Fruit fly (Drosophila melanogaster): ENCODE results near the gene elm.

elm gene

dm6 chr3R:5613114-5613443 is 41.6 kb downstream of the elm start, which contains the start of gene Atu (continued):
- no peak for TF ChIP-seq Spps (tag; optimal IDR thresholded peaks at IDR 0.05)
- TF ChIP-seq CG7372 (GFP tag; IDR thresholded peaks at IDR 0.05): no peak
- no peak for TF ChIP-seq CG17385 (GFP tag; optimal IDR thresholded peaks at IDR 0.05)
- TF ChIP-seq CG2889 (GFP tag; IDR thresholded peaks at IDR 0.05): no peak
- peak; percentile 5 for TF ChIP-seq B-H2 (GFP tag; optimal IDR thresholded peaks at IDR 0.05)
- TF ChIP-seq lov (optimal IDR thresholded peaks at IDR 0.05): no peak
- no peak for TF ChIP-seq lov (GFP tag; IDR thresholded peaks at IDR 0.05)
- TF ChIP-seq CG12071 (GFP tag; optimal IDR thresholded peaks at IDR 0.05): no peak
- TF ChIP-seq sr (GFP tag; IDR thresholded peaks at IDR 0.05): no peak
- no peak for TF ChIP-seq wek (GFP tag; optimal IDR thresholded peaks at IDR 0.05)
- TF ChIP-seq Nf-YC (tag; optimal IDR thresholded peaks at IDR 0.05): peak; percentile 52
- no peak for TF ChIP-seq CG8944 (GFP tag; optimal IDR thresholded peaks at IDR 0.05)
- peak; percentile 39; the same call in 1 of the 3 replicates for TF ChIP-seq CG34422 (GFP tag; IDR thresholded peaks at IDR 0.05)
- no peak for TF ChIP-seq CG5245 (GFP tag; optimal IDR thresholded peaks at IDR 0.05)
- no peak for TF ChIP-seq CG6175 (GFP tag; IDR thresholded peaks at IDR 0.05)
- TF ChIP-seq CG31224 (GFP tag; IDR thresholded peaks at IDR 0.05): no peak
- TF ChIP-seq Xrp1 (GFP tag; IDR thresholded peaks at IDR 0.05): no peak
- no peak for TF ChIP-seq pnt (GFP tag; optimal IDR thresholded peaks at IDR 0.05)
- TF ChIP-seq CrebB (tag; optimal IDR thresholded peaks at IDR 0.05): no peak
- TF ChIP-seq ssp (GFP tag; IDR thresholded peaks at IDR 0.05): no peak
- TF ChIP-seq Xbp1 (GFP tag; optimal IDR thresholded peaks at IDR 0.05): peak; percentile 47
- TF ChIP-seq CG11247 (GFP tag; IDR thresholded peaks at IDR 0.05): no peak
- TF ChIP-seq CG42726 (GFP tag; IDR thresholded peaks at IDR 0.05; ENCODE audit: partially characterized antibody): no peak
- TF ChIP-seq Nf-YB (GFP tag; optimal IDR thresholded peaks at IDR 0.05): no peak
- TF ChIP-seq NC2α (GFP tag; optimal IDR thresholded peaks at IDR 0.05): peak; percentile 2
- TF ChIP-seq ato (GFP tag; IDR thresholded peaks at IDR 0.05; ENCODE audit: partially characterized antibody): peak; percentile 73; the same call in 1 of the 2 replicates
- TF ChIP-seq pfk (GFP tag; optimal IDR thresholded peaks at IDR 0.05): no peak
- peak; percentile 91 for TF ChIP-seq Med (GFP tag)
- TF ChIP-seq usp (GFP tag; optimal IDR thresholded peaks at IDR 0.05): no peak
- no peak for TF ChIP-seq zf30C (GFP tag; optimal IDR thresholded peaks at IDR 0.05)
- no peak for TF ChIP-seq CG2875 (GFP tag; optimal IDR thresholded peaks at IDR 0.05)
- no peak for TF ChIP-seq ro (GFP tag; IDR thresholded peaks at IDR 0.05)
- TF ChIP-seq tll (GFP tag; optimal IDR thresholded peaks at IDR 0.05): no peak
- TF ChIP-seq ERR (GFP tag; optimal IDR thresholded peaks at IDR 0.05): no peak
- TF ChIP-seq Oaz (GFP tag; IDR thresholded peaks at IDR 0.05): no peak
- no peak for TF ChIP-seq Taf1 (GFP tag; IDR thresholded peaks at IDR 0.05)
- no peak for TF ChIP-seq CG16815 (GFP tag; optimal IDR thresholded peaks at IDR 0.05)
- TF ChIP-seq GATAe (GFP tag; conservative IDR thresholded peaks at IDR 0.05): no peak
- TF ChIP-seq CG12104 (GFP tag; optimal IDR thresholded peaks at IDR 0.05): no peak
- peak; percentile 8 for TF ChIP-seq sqz (GFP tag; optimal IDR thresholded peaks at IDR 0.05)
- peak; percentile 68 for TF ChIP-seq CG1603 (tag; optimal IDR thresholded peaks at IDR 0.05)
- no peak for TF ChIP-seq eyg (GFP tag; optimal IDR thresholded peaks at IDR 0.05)
- no peak for TF ChIP-seq emc (GFP tag; optimal IDR thresholded peaks at IDR 0.05)
- TF ChIP-seq CG13894 (tag; optimal IDR thresholded peaks at IDR 0.05): peak; percentile 17
- TF ChIP-seq unpg (GFP tag; optimal IDR thresholded peaks at IDR 0.05): no peak
- TF ChIP-seq Ravus (GFP tag; IDR thresholded peaks at IDR 0.05): no peak
- peak; percentile 46 for TF ChIP-seq CG8089 (GFP tag; optimal IDR thresholded peaks at IDR 0.05)
- TF ChIP-seq dpn (GFP tag; optimal IDR thresholded peaks at IDR 0.05): peak in 1 of 2 experiments; percentile 16
- peak; percentile 31 for TF ChIP-seq twi (tag; optimal IDR thresholded peaks at IDR 0.05)
- TF ChIP-seq Mad (GFP tag; optimal IDR thresholded peaks at IDR 0.05): peak; percentile 7
- no peak for TF ChIP-seq CG6689 (GFP tag; IDR thresholded peaks at IDR 0.05)
- peak; percentile 62 for TF ChIP-seq row (GFP tag; IDR thresholded peaks at IDR 0.05)
- TF ChIP-seq CG43689 (GFP tag; IDR thresholded peaks at IDR 0.05): no peak

All from whole organism, embryonic.